Worm (Caenorhabditis elegans): ENCODE results near the gene gpch-1.
A peak's percentile ranks its signal among the peaks of the same experiment; 100 is the strongest.

gpch-1 gene

ce11 chrIII:4395857-4396256 is 12.5 kb upstream of the gpch-1 start:
- peak; percentile 72 for TF ChIP-seq nfya-1 (tag; optimal IDR thresholded peaks at IDR 0.05)
- TF ChIP-seq ceh-2 (tag; optimal IDR thresholded peaks at IDR 0.05): no peak

DNA sequence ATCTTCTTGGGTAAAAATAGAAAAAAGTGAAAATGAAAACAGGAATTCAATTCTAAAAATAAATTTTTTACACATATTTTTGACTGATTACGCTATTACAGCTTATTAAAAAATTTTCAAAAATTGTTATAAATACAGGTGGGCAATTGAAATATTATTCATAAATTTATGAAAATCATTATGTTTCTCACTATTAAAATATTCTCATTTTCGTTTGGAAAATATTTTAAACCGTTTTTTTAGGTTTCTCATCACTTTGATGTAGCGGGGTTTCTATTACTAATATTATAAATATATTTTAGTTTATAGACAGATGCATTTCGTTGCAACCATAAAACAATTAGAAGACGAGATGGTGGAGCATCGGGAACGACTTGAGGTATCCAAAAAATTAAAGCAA is 11.2 kb upstream of the gpch-1 start, which contains the start of gene R07E5.5:
TSS of gene R07E5.5 (plus strand) at position 301 of the 400 bp plus-strand sequence.
- no peak for TF ChIP-seq ceh-45 (GFP tag; IDR thresholded peaks at IDR 0.05)
- no peak for TF ChIP-seq pros-1 (tag; optimal IDR thresholded peaks at IDR 0.05)
- no peak for TF ChIP-seq ceh-14 (tag; optimal IDR thresholded peaks at IDR 0.05)
- TF ChIP-seq Y22D7AL.16 (tag; optimal IDR thresholded peaks at IDR 0.05): no peak
- TF ChIP-seq F13H6.1 (tag; optimal IDR thresholded peaks at IDR 0.05): no peak
- no peak for TF ChIP-seq pha-2 (tag; optimal IDR thresholded peaks at IDR 0.05)
- no peak for TF ChIP-seq nfya-1 (tag; optimal IDR thresholded peaks at IDR 0.05)
- TF ChIP-seq tbx-7 (tag; optimal IDR thresholded peaks at IDR 0.05): no peak
- no peak for TF ChIP-seq nhr-11 (tag; optimal IDR thresholded peaks at IDR 0.05)
- no peak for TF ChIP-seq hlh-13 (GFP tag; optimal IDR thresholded peaks at IDR 0.05)
- no peak for TF ChIP-seq T23F11.4 (GFP tag; optimal IDR thresholded peaks at IDR 0.05)

- no peak for TF ChIP-seq ceh-14 (tag; optimal IDR thresholded peaks at IDR 0.05)
These were observed 9.9 kb upstream of the gpch-1 start, which contains the start of gene R07E5.6 for ce11 chrIII:4398463-4398862. Gene R07E5.6 (plus strand): TSS chrIII:4398763.

DNA sequence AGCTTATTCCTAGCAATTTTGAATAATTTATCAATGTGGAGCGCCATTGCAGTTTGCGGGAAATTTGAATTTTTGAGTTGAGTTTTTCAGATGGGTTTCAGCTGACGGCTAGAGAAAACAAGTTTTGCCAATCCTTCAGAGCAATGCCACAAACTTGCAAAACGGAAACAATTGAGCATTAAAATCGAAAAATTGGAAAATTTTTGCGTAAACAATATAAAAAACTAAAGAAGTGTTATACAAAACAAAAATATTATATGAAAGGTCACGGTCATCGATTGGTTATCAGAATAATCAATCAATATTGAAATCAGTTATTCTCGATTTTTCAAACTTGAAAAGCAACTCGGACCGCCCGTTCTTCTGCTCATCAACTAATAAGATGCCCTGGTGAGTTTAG is 7.2 kb upstream of the gpch-1 start, which contains the start of gene R07E5.15:
TSS of gene R07E5.15 (plus strand) at position 301 of the 400 bp plus-strand sequence.
- TF ChIP-seq fkh-10 (GFP tag; optimal IDR thresholded peaks at IDR 0.05) (no peak), ttx-3 (tag; optimal IDR thresholded peaks at IDR 0.05) (no peak), lim-6 (tag; optimal IDR thresholded peaks at IDR 0.05) (no peak), ceh-30 (tag; optimal IDR thresholded peaks at IDR 0.05) (no peak), dmd-4 (tag; optimal IDR thresholded peaks at IDR 0.05; ENCODE audit: borderline replicate concordance) (no peak), pax-1 (tag; optimal IDR thresholded peaks at IDR 0.05) (no peak), ceh-6 (GFP tag; optimal IDR thresholded peaks at IDR 0.05) (no peak)

ce11 chrIII:4404339-4404836 is 4.0 kb upstream of the gpch-1 start, which contains the start of the genes R07E5.17 and snfc-5:
Gene R07E5.17 (minus strand): TSS chrIII:4404436.
Gene snfc-5 (plus strand): TSS chrIII:4404786.
- TF ChIP-seq K09A11.1 (tag; optimal IDR thresholded peaks at IDR 0.05; ENCODE audit: insufficient read depth): no peak
- TF ChIP-seq ceh-14 (tag; optimal IDR thresholded peaks at IDR 0.05): peak; percentile 44
- peak; percentile 37 for TF ChIP-seq unc-42 (tag; optimal IDR thresholded peaks at IDR 0.05)
- TF ChIP-seq ceh-6 (GFP tag; optimal IDR thresholded peaks at IDR 0.05): no peak
- TF ChIP-seq ceh-18 (tag; optimal IDR thresholded peaks at IDR 0.05): peak; percentile 25
- TF ChIP-seq ceh-31 (tag; optimal IDR thresholded peaks at IDR 0.05): peak; percentile 27

ce11 chrIII:4405986-4406385 is 2.4 kb upstream of the gpch-1 start, which contains the start of gene rnp-4:
Gene rnp-4 (plus strand): TSS chrIII:4406286.
- TF ChIP-seq ref-2 (tag; optimal IDR thresholded peaks at IDR 0.05) (no peak), ceh-2 (tag; optimal IDR thresholded peaks at IDR 0.05) (no peak), hlh-30 (tag; optimal IDR thresholded peaks at IDR 0.05; ENCODE audit: insufficient read depth) (no peak), unc-3 (GFP tag; conservative IDR thresholded peaks at IDR 0.05) (no peak), unc-3 (tag; optimal IDR thresholded peaks at IDR 0.05) (no peak), Y22D7AL.16 (tag; optimal IDR thresholded peaks at IDR 0.05) (no peak), elt-2 (tag; optimal IDR thresholded peaks at IDR 0.05) (no peak), sox-2 (GFP tag; IDR thresholded peaks at IDR 0.05) (no peak), pag-3 (tag; optimal IDR thresholded peaks at IDR 0.05; ENCODE audit: borderline replicate concordance) (no peak), ceh-22 (tag; optimal IDR thresholded peaks at IDR 0.05) (no peak), nfya-1 (tag; optimal IDR thresholded peaks at IDR 0.05) (no peak), rnt-1 (tag; optimal IDR thresholded peaks at IDR 0.05) (no peak), nhr-11 (tag; optimal IDR thresholded peaks at IDR 0.05) (no peak), mec-3 (tag; optimal IDR thresholded peaks at IDR 0.05; ENCODE audit: borderline replicate concordance) (no peak), ceh-18 (tag; optimal IDR thresholded peaks at IDR 0.05) (no peak), unc-55 (GFP tag; optimal IDR thresholded peaks at IDR 0.05) (no peak), sox-4 (tag; optimal IDR thresholded peaks at IDR 0.05) (no peak), ceh-31 (tag; optimal IDR thresholded peaks at IDR 0.05) (no peak), pax-1 (tag; optimal IDR thresholded peaks at IDR 0.05) (no peak)

Measured in whole organism, late embryonic.